Worm (Caenorhabditis elegans) whole organism, L1 larva: ENCODE measurements around the gene C10C6.7.

Source experiments
- dpl-1 ChIP-seq, 3 experiments: fragments of 150-350 bp in 2 of 3; sonication (generic microtip) in 1 of 3; optimal IDR thresholded peaks; 2 replicates each; lab custom pipeline; 2014 to 2017; ENCODE audit warnings: missing biosample characterization in 3 of 3, missing genetic modification characterization in 3 of 3, missing genetic modification reagents in 3 of 3
- nhr-237 ChIP-seq: fragments of 150-350 bp; optimal IDR thresholded peaks from 2 replicates; lab custom pipeline; 2014; ENCODE audit warnings: missing biosample characterization, missing genetic modification characterization
- rnt-1 ChIP-seq: sonication (generic microtip); optimal IDR thresholded peaks from 2 replicates; lab custom pipeline; 2016; ENCODE audit warnings: mild to moderate bottlenecking, missing genetic modification characterization, moderate library complexity, missing compliant biosample characterization
- sptf-1 ChIP-seq: fragments of 150-350 bp; optimal IDR thresholded peaks from 2 replicates; lab custom pipeline; 2014; ENCODE audit warnings: missing biosample characterization, missing genetic modification characterization

- no peak for TF ChIP-seq dpl-1 (GFP tag; optimal IDR thresholded peaks at IDR 0.05; lab: Kevin White, UChicago)
- TF ChIP-seq rnt-1 (tag; lab: Kevin White, UChicago), result no peak
- TF ChIP-seq nhr-237, result no peak
- no peak for TF ChIP-seq sptf-1 (tag; lab: Kevin White, UChicago)
These were observed 43.4 kb upstream of the C10C6.7 start, which contains the start of gene M04B2.6 for ce11 chrIV:11510664-11511063.
